Fruit fly (Drosophila melanogaster): Measurements from ENCODE around the gene CG14422.

The CG14422 gene

DNA sequence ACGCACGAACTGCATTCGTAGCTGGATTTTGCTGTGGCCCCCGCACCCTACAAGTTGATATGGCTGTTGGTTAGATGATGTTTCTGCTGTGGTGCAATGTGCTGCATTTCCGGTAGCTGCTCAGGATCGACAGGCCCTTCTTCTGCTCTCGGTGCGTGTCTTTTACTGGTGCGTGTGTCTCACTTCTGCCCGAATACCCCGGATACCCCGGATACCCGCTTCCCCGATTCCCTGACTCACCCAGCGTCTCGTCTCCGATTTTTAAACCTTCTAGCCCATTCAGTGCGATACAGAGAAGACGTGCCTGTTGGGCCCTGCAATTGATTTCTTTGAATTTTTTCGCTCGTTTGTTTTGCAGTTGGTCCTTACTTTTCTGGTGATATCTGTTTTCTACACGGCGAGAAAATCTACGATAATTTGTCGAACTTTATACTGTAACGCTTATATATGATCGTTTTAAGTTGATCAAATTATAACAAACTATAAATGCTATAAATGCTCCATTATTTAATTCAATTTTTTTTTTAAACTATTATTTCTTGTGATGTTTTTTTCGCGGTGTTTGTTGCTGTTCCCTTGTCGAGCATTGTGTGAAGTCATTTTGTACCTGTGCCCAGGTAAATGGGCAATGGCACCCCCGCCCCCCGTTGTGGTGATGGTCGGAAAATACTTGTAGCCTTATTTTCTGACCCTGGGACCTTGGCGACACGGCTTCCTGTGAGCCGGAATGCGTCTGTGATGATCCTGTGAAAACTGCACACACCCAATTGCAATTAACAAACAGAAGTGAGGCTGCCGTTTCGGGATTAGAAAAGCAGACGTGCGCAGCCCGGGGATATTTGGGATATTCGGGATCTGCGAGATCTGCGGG, 42.0 kb downstream of the CG14422 start (continued):
- no peak for TF ChIP-seq grn (GFP tag; optimal IDR thresholded peaks at IDR 0.05)
- no peak for TF ChIP-seq odd (GFP tag; optimal IDR thresholded peaks at IDR 0.05)
- peak; percentile 12 for TF ChIP-seq gcm (GFP tag; optimal IDR thresholded peaks at IDR 0.05)
- TF ChIP-seq CG3995 (GFP tag; optimal IDR thresholded peaks at IDR 0.05), result no peak
- peak; percentile 50 for TF ChIP-seq twi (tag; optimal IDR thresholded peaks at IDR 0.05)
- no peak for TF ChIP-seq kni (GFP tag; optimal IDR thresholded peaks at IDR 0.05)
- TF ChIP-seq CG14710 (tag; optimal IDR thresholded peaks at IDR 0.05), result peak; percentile 80
- no peak for TF ChIP-seq CG11093 (GFP tag; IDR thresholded peaks at IDR 0.05)
- no peak for TF ChIP-seq CG12659 (GFP tag; optimal IDR thresholded peaks at IDR 0.05)
- peak; percentile 27; the same call in 1 of the 2 replicates for TF ChIP-seq chm (GFP tag; IDR thresholded peaks at IDR 0.05)
- no peak for TF ChIP-seq CG6854 (GFP tag; optimal IDR thresholded peaks at IDR 0.05)
- no peak for TF ChIP-seq CG3163 (GFP tag; optimal IDR thresholded peaks at IDR 0.05)
- TF ChIP-seq CHES-1-like (GFP tag; optimal IDR thresholded peaks at IDR 0.05), result no peak
- peak; percentile 82 for TF ChIP-seq CG2712 (tag; optimal IDR thresholded peaks at IDR 0.05)
- no peak for TF ChIP-seq disco-r (GFP tag; optimal IDR thresholded peaks at IDR 0.05)
- TF ChIP-seq Adf1 (GFP tag; IDR thresholded peaks at IDR 0.05), result no peak
- TF ChIP-seq CG13775 (GFP tag; optimal IDR thresholded peaks at IDR 0.05), result peak; percentile 66
- TF ChIP-seq CG5245 (GFP tag; optimal IDR thresholded peaks at IDR 0.05), result peak; percentile 2
- TF ChIP-seq CG18619 (GFP tag; optimal IDR thresholded peaks at IDR 0.05), result peak; percentile 3
- TF ChIP-seq CG16863 (GFP tag; optimal IDR thresholded peaks at IDR 0.05), result peak; percentile 25
- no peak for TF ChIP-seq CG5953 (GFP tag; IDR thresholded peaks at IDR 0.05)
- no peak for TF ChIP-seq Bgb (GFP tag; IDR thresholded peaks at IDR 0.05; ENCODE audit: partially characterized antibody)
- peak; percentile 96 for TF ChIP-seq sens (GFP tag)
- no peak for TF ChIP-seq CG32767 (GFP tag; IDR thresholded peaks at IDR 0.05)
- TF ChIP-seq CrebB (tag; optimal IDR thresholded peaks at IDR 0.05), result no peak
- peak; percentile 41 for TF ChIP-seq CoRest (tag; optimal IDR thresholded peaks at IDR 0.05)
- no peak for TF ChIP-seq cato (GFP tag; optimal IDR thresholded peaks at IDR 0.05; ENCODE audit: borderline replicate concordance)
- no peak for TF ChIP-seq sr (GFP tag; IDR thresholded peaks at IDR 0.05)
- TF ChIP-seq Nf-YC (tag; optimal IDR thresholded peaks at IDR 0.05), result no peak
- TF ChIP-seq schlank (tag; optimal IDR thresholded peaks at IDR 0.05), result no peak
- no peak for TF ChIP-seq ap (GFP tag; IDR thresholded peaks at IDR 0.05)
- no peak for TF ChIP-seq pfk (GFP tag; optimal IDR thresholded peaks at IDR 0.05)
- no peak for TF ChIP-seq ab (GFP tag; optimal IDR thresholded peaks at IDR 0.05)
- TF ChIP-seq Fer2 (tag; optimal IDR thresholded peaks at IDR 0.05), result no peak
- TF ChIP-seq Mes4 (GFP tag; optimal IDR thresholded peaks at IDR 0.05), result peak; percentile 20
- TF ChIP-seq H2.0 (GFP tag; IDR thresholded peaks at IDR 0.05), result no peak
- TF ChIP-seq Optix (GFP tag; IDR thresholded peaks at IDR 0.05), result no peak
- TF ChIP-seq fu2 (GFP tag; optimal IDR thresholded peaks at IDR 0.05), result no peak
- TF ChIP-seq CG4730 (GFP tag; IDR thresholded peaks at IDR 0.05), result no peak
- no peak for TF ChIP-seq Jarid2 (GFP tag; optimal IDR thresholded peaks at IDR 0.05)
- TF ChIP-seq CG17186 (GFP tag; optimal IDR thresholded peaks at IDR 0.05), result no peak
- TF ChIP-seq shn (GFP tag; optimal IDR thresholded peaks at IDR 0.05), result no peak
- TF ChIP-seq ssp (GFP tag; IDR thresholded peaks at IDR 0.05), result no peak
- peak; percentile 56 for TF ChIP-seq CG16815 (GFP tag; optimal IDR thresholded peaks at IDR 0.05)
- TF ChIP-seq CG5180 (GFP tag; optimal IDR thresholded peaks at IDR 0.05), result no peak
- TF ChIP-seq CkIIα-i1 (GFP tag; IDR thresholded peaks at IDR 0.05), result no peak
- TF ChIP-seq Atf6 (GFP tag; IDR thresholded peaks at IDR 0.05), result no peak
- peak; percentile 4 for TF ChIP-seq Sox100B (GFP tag; optimal IDR thresholded peaks at IDR 0.05)
- no peak for TF ChIP-seq usp (GFP tag; optimal IDR thresholded peaks at IDR 0.05)
- TF ChIP-seq vvl (GFP tag; IDR thresholded peaks at IDR 0.05), result 0 out of 2 replicates have a peak, but pooled peaks have one; percentile 45

Measured in whole organism, embryonic.